Fruit fly (Drosophila melanogaster) whole organism, adult: ENCODE measurements around the gene Dbct.

Source experiments
- CG33017 ChIP-seq: fragments of 200-800 bp; sonication (Bioruptor generic); optimal IDR thresholded peaks from 2 replicates; lab custom pipeline; 2018; ENCODE audit warnings: missing biosample characterization, mild to moderate bottlenecking, missing genetic modification characterization, moderate library complexity
- Clk ChIP-seq: fragments of 200-800 bp; sonication (Bioruptor generic); optimal IDR thresholded peaks from 2 replicates; lab custom pipeline; 2017; ENCODE audit warnings: missing biosample characterization, missing genetic modification characterization

- TF ChIP-seq Clk, result no peak
- no peak for TF ChIP-seq CG33017 (tag; lab: Kevin White, UChicago)
Measured at dm6 chrX:15137241-15137640, 51.3 kb downstream of the Dbct start.
